Fruit fly (Drosophila melanogaster) whole organism, embryonic: ENCODE measurements around the gene Patr-1.

Source experiments
- Antp ChIP-seq: fragments of 200-800 bp; sonication (Bioruptor generic); optimal IDR thresholded peaks from 3 replicates; lab custom pipeline; 2016; ENCODE audit warnings: missing biosample characterization, missing genetic modification characterization
- CG10209 ChIP-seq: fragments of 200-800 bp; sonication (Bioruptor generic); optimal IDR thresholded peaks from 3 replicates; lab custom pipeline; 2017; ENCODE audit warnings: missing biosample characterization, mild to moderate bottlenecking, missing genetic modification characterization, missing genetic modification reagents
- CG11093 ChIP-seq: fragments of 200-800 bp; sonication (Bioruptor generic); IDR thresholded peaks from 3 replicates; pipeline ENCODE4 v1.3.6; 2022; ENCODE audit warnings: missing biosample characterization, missing genetic modification characterization
- CG12744 ChIP-seq: fragments of 200-800 bp; sonication (Bioruptor generic); optimal IDR thresholded peaks from 2 replicates; lab custom pipeline; 2016; ENCODE audit warnings: missing biosample characterization, missing genetic modification characterization
- CG12769 ChIP-seq: fragments of 200-800 bp; sonication (Bioruptor generic); optimal IDR thresholded peaks from 2 replicates; lab custom pipeline; 2019; ENCODE audit warnings: missing biosample characterization, mild to moderate bottlenecking, missing genetic modification characterization, moderate library complexity
- CG12942 ChIP-seq: fragments of 200-800 bp; sonication (Bioruptor generic); optimal IDR thresholded peaks from 3 replicates; lab custom pipeline; 2016; ENCODE audit warnings: missing biosample characterization, missing genetic modification characterization
- CG14441 ChIP-seq: fragments of 200-800 bp; sonication (Bioruptor generic); IDR thresholded peaks from 2 replicates; pipeline ENCODE4 v1.3.6; 2022; ENCODE audit warnings: missing biosample characterization, missing genetic modification characterization
- CG15269 ChIP-seq: fragments of 200-800 bp; sonication (Bioruptor generic); optimal IDR thresholded peaks from 2 replicates; lab custom pipeline; 2018; ENCODE audit warnings: missing biosample characterization, mild to moderate bottlenecking, missing genetic modification characterization, moderate library complexity
- CG2875 ChIP-seq: fragments of 200-800 bp; sonication (Bioruptor generic); optimal IDR thresholded peaks from 2 replicates; lab custom pipeline; 2017; ENCODE audit warnings: missing biosample characterization, mild to moderate bottlenecking, missing genetic modification characterization, missing genetic modification reagents
- CG34376 ChIP-seq: fragments of 200-800 bp; sonication (Bioruptor generic); optimal IDR thresholded peaks from 2 replicates; lab custom pipeline; 2018; ENCODE audit warnings: missing biosample characterization, mild to moderate bottlenecking, missing genetic modification characterization
- CG3847 ChIP-seq: fragments of 200-800 bp; sonication (Bioruptor generic); IDR thresholded peaks from 2 replicates; pipeline ENCODE4 v1.3.6; 2022; ENCODE audit warnings: missing biosample characterization, missing genetic modification characterization
- CG4424 ChIP-seq: fragments of 200-800 bp; sonication (Bioruptor generic); optimal IDR thresholded peaks from 3 replicates; lab custom pipeline; 2016; ENCODE audit warnings: missing biosample characterization, missing genetic modification characterization
- CG4707 ChIP-seq: fragments of 200-800 bp; sonication (Bioruptor generic); optimal IDR thresholded peaks from 2 replicates; lab custom pipeline; 2018; ENCODE audit warnings: missing biosample characterization, mild to moderate bottlenecking, missing genetic modification characterization, moderate library complexity
- CG4730 ChIP-seq: fragments of 200-800 bp; sonication (Bioruptor generic); IDR thresholded peaks from 2 replicates; pipeline ENCODE4 v1.3.6; 2022; ENCODE audit warnings: missing biosample characterization, missing genetic modification characterization
- CG6791 ChIP-seq: fragments of 200-800 bp; sonication (Bioruptor generic); IDR thresholded peaks from 3 replicates; pipeline ENCODE4 v1.3.6; 2022; ENCODE audit warnings: missing biosample characterization, missing genetic modification characterization; ENCODE audit not compliant: partially characterized antibody
- CG9437 ChIP-seq: fragments of 200-800 bp; sonication (Bioruptor generic); optimal IDR thresholded peaks from 2 replicates; lab custom pipeline; 2018; ENCODE audit warnings: missing biosample characterization, mild to moderate bottlenecking, missing genetic modification characterization
- CTCF ChIP-seq: fragments of 200-800 bp; sonication (Bioruptor generic); optimal IDR thresholded peaks from 2 replicates; lab custom pipeline; 2017; ENCODE audit warnings: missing biosample characterization, mild to moderate bottlenecking, missing genetic modification characterization, moderate library complexity
- Chrac-16 ChIP-seq: fragments of 200-800 bp; sonication (Bioruptor generic); optimal IDR thresholded peaks from 3 replicates; lab custom pipeline; 2016; ENCODE audit warnings: missing biosample characterization, missing genetic modification characterization
- CoRest ChIP-seq: fragments of 200-800 bp; sonication (Bioruptor generic); optimal IDR thresholded peaks from 3 replicates; lab custom pipeline; 2018; ENCODE audit warnings: missing biosample characterization, mild to moderate bottlenecking, missing genetic modification characterization, moderate library complexity
- D ChIP-seq, 2 experiments: fragments of 200-800 bp in 1 of 2; fragments of >200 bp in 1 of 2; sonication (Bioruptor generic) in 1 of 2; optimal IDR thresholded peaks; 2 replicates in 1 of 2; 3 replicates in 1 of 2; lab custom pipeline; 2017; ENCODE audit warnings: mild to moderate bottlenecking in 1 of 2, missing biosample characterization in 1 of 2, missing genetic modification characterization in 1 of 2, missing genetic modification reagents in 1 of 2
- Dip3 ChIP-seq: fragments of 200-800 bp; sonication (Bioruptor generic); optimal IDR thresholded peaks from 3 replicates; lab custom pipeline; 2016; ENCODE audit warnings: missing biosample characterization, missing genetic modification characterization
- Drgx ChIP-seq: fragments of 200-800 bp; sonication (Bioruptor generic); IDR thresholded peaks from 2 replicates; pipeline ENCODE4 v1.3.6; 2022; ENCODE audit warnings: missing biosample characterization, missing genetic modification characterization
- Ets65A ChIP-seq: fragments of 200-800 bp; sonication (Bioruptor generic); peaks from one replicate; lab custom pipeline; 2016; ENCODE audit warnings: missing biosample characterization, missing genetic modification characterization
- Hey ChIP-seq: fragments of 200-800 bp; sonication (Bioruptor generic); optimal IDR thresholded peaks from 3 replicates; lab custom pipeline; 2018; ENCODE audit warnings: missing biosample characterization, mild to moderate bottlenecking, missing genetic modification characterization
- Hmx ChIP-seq: fragments of 200-800 bp; sonication (Bioruptor generic); optimal IDR thresholded peaks from 2 replicates; lab custom pipeline; 2016; ENCODE audit warnings: missing biosample characterization, missing genetic modification characterization
- Oli ChIP-seq: fragments of 200-800 bp; sonication (Bioruptor generic); optimal IDR thresholded peaks from 2 replicates; lab custom pipeline; 2018; ENCODE audit warnings: missing biosample characterization, mild to moderate bottlenecking, missing genetic modification characterization, moderate library complexity
- Six4 ChIP-seq: fragments of 200-800 bp; sonication (Bioruptor generic); optimal IDR thresholded peaks from 2 replicates; lab custom pipeline; 2016; ENCODE audit warnings: missing biosample characterization, missing genetic modification characterization
- Sox100B ChIP-seq: fragments of 200-800 bp; sonication (Bioruptor generic); optimal IDR thresholded peaks from 3 replicates; lab custom pipeline; 2018; ENCODE audit warnings: missing biosample characterization, mild to moderate bottlenecking, missing genetic modification characterization
- Sry-β ChIP-seq: fragments of 200-800 bp; sonication (Bioruptor generic); optimal IDR thresholded peaks from 2 replicates; lab custom pipeline; 2018; ENCODE audit warnings: missing biosample characterization, mild to moderate bottlenecking, missing genetic modification characterization, moderate library complexity
- Usf ChIP-seq: fragments of 200-800 bp; sonication (Bioruptor generic); optimal IDR thresholded peaks from 2 replicates; lab custom pipeline; 2017; ENCODE audit warnings: missing genotype, missing biosample characterization, missing genetic modification characterization
- Xrp1 ChIP-seq: fragments of 200-800 bp; sonication (Bioruptor generic); IDR thresholded peaks from 2 replicates; pipeline ENCODE4 v1.3.6; 2022; ENCODE audit warnings: missing biosample characterization, missing genetic modification characterization
- al ChIP-seq: fragments of 200-800 bp; sonication (Bioruptor generic); IDR thresholded peaks from 2 replicates; pipeline ENCODE4 v1.3.6; 2022; ENCODE audit warnings: missing biosample characterization, missing genetic modification characterization
- ap ChIP-seq: fragments of 200-800 bp; sonication (Bioruptor generic); IDR thresholded peaks from 2 replicates; pipeline ENCODE4 v1.3.6; 2022; ENCODE audit warnings: missing biosample characterization, missing genetic modification characterization
- az2 ChIP-seq: fragments of 200-800 bp; sonication (Bioruptor generic); optimal IDR thresholded peaks from 3 replicates; lab custom pipeline; 2016; ENCODE audit warnings: missing biosample characterization, missing genetic modification characterization
- cad ChIP-seq: fragments of >200 bp; optimal IDR thresholded peaks from 2 replicates; lab custom pipeline; 2017; ENCODE audit warnings: missing biosample characterization, missing genetic modification characterization
- cas ChIP-seq: fragments of 200-800 bp; sonication (Bioruptor generic); IDR thresholded peaks from 2 replicates; pipeline ENCODE4 v1.3.6; 2022; ENCODE audit warnings: missing biosample characterization, missing genetic modification characterization
- cg ChIP-seq: fragments of 200-800 bp; sonication (Bioruptor generic); optimal IDR thresholded peaks from 3 replicates; lab custom pipeline; 2019; ENCODE audit warnings: missing biosample characterization, mild to moderate bottlenecking, missing genetic modification characterization, moderate library complexity
- chinmo ChIP-seq: fragments of 200-800 bp; sonication (Bioruptor generic); IDR thresholded peaks from 4 replicates; pipeline ENCODE4 v1.3.6; 2022; ENCODE audit warnings: missing biosample characterization, missing genetic modification characterization; ENCODE audit not compliant: partially characterized antibody
- cwo ChIP-seq: fragments of 200-800 bp; sonication (Bioruptor generic); optimal IDR thresholded peaks from 3 replicates; lab custom pipeline; 2017; ENCODE audit warnings: missing biosample characterization, missing genetic modification characterization, mild to moderate bottlenecking, moderate library complexity, missing genetic modification reagents
- fru ChIP-seq: fragments of >200 bp; optimal IDR thresholded peaks from 2 replicates; lab custom pipeline; 2017
- gcm2 ChIP-seq: fragments of 200-800 bp; sonication (Bioruptor generic); optimal IDR thresholded peaks from 2 replicates; lab custom pipeline; 2016; ENCODE audit warnings: missing biosample characterization, missing genetic modification characterization
- gsb ChIP-seq: fragments of 200-800 bp; sonication (Bioruptor generic); IDR thresholded peaks from 2 replicates; pipeline ENCODE4 v1.3.6; 2022; ENCODE audit warnings: missing biosample characterization, missing genetic modification characterization
- hb ChIP-seq: fragments of 200-800 bp; sonication (Bioruptor generic); IDR thresholded peaks from 3 replicates; pipeline ENCODE4 v1.3.6; 2022; ENCODE audit warnings: missing biosample characterization, missing genetic modification characterization; ENCODE audit not compliant: partially characterized antibody
- inv ChIP-seq: fragments of 200-800 bp; sonication (Bioruptor generic); IDR thresholded peaks from 2 replicates; pipeline ENCODE4 v1.3.6; 2022; ENCODE audit warnings: missing biosample characterization, missing genetic modification characterization; ENCODE audit not compliant: partially characterized antibody
- lab ChIP-seq: fragments of 200-800 bp; sonication (Bioruptor generic); optimal IDR thresholded peaks from 3 replicates; lab custom pipeline; 2017; ENCODE audit warnings: missing biosample characterization, missing genetic modification characterization, mild to moderate bottlenecking, moderate library complexity, missing genetic modification reagents
- nerfin-2 ChIP-seq: fragments of 200-800 bp; sonication (Bioruptor generic); IDR thresholded peaks from 2 replicates; pipeline ENCODE4 v1.3.6; 2022; ENCODE audit warnings: missing biosample characterization, missing genetic modification characterization; ENCODE audit not compliant: partially characterized antibody
- nmo ChIP-seq: fragments of 200-800 bp; sonication (Bioruptor generic); optimal IDR thresholded peaks from 2 replicates; lab custom pipeline; 2018; ENCODE audit warnings: missing biosample characterization, mild to moderate bottlenecking, missing genetic modification characterization, moderate library complexity
- shn ChIP-seq: fragments of 200-800 bp; sonication (Bioruptor generic); optimal IDR thresholded peaks from 3 replicates; lab custom pipeline; 2016; ENCODE audit warnings: missing biosample characterization, missing genetic modification characterization
- sna ChIP-seq: fragments of 200-800 bp; sonication (Bioruptor generic); IDR thresholded peaks from 2 replicates; pipeline ENCODE4 v1.3.6; 2022; ENCODE audit warnings: missing biosample characterization, missing genetic modification characterization; ENCODE audit not compliant: partially characterized antibody
- tup ChIP-seq: fragments of 200-800 bp; sonication (Bioruptor generic); optimal IDR thresholded peaks from 2 replicates; lab custom pipeline; 2016; ENCODE audit warnings: missing biosample characterization, mild to moderate bottlenecking, missing genetic modification characterization, moderate library complexity
- z ChIP-seq: fragments of 200-800 bp; sonication (Bioruptor generic); IDR thresholded peaks from 3 replicates; pipeline ENCODE4 v1.3.6; 2022; ENCODE audit warnings: missing biosample characterization, missing genetic modification characterization

The Patr-1 gene

DNA sequence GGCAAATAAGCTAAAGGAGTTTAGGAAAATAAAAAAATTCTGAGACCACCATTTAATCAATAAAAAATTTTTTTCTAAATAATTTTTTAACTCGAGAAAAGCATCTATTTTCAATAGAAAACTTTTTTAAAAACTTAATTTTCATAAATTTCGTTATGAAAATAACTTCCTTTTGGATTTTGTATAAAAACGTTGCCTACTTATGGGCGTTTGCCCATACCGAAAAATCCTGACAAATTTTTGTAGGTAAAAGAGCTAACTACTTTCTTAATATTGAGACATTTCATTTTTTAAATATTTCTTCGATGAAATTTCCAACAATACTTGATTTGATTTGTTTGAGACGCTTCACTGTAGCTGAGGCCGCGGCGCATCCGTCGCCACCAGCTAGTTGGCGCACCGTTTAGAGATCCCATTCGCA is 16.9 kb downstream of the Patr-1 start (continued):
- TF ChIP-seq CG9437 = peak; percentile 54
- TF ChIP-seq Six4 (GFP tag; lab: Kevin White, UChicago) = peak; percentile 47
- no peak for TF ChIP-seq tup (GFP tag; lab: Kevin White, UChicago)
- TF ChIP-seq fru (lab: Kevin White, UChicago) = no peak
- TF ChIP-seq lab = peak; percentile 35
- TF ChIP-seq gcm2 (GFP tag; lab: Kevin White, UChicago) = peak; percentile 48
- TF ChIP-seq Dip3 = peak; percentile 30
- TF ChIP-seq al (GFP tag; lab: Robert Waterston, UW) = no peak
- TF ChIP-seq CG14441 = peak; percentile 32; the same call in 1 of the 2 replicates
- TF ChIP-seq cg = no peak
- TF ChIP-seq shn (GFP tag; lab: Kevin White, UChicago) = no peak
- peak; percentile 73 for TF ChIP-seq nmo
- TF ChIP-seq CG4707 (GFP tag; lab: Kevin White, UChicago) = no peak
- TF ChIP-seq cas (GFP tag; lab: Robert Waterston, UW) = no peak
- TF ChIP-seq Oli = peak; percentile 71
- TF ChIP-seq CG12769 (tag; lab: Kevin White, UChicago) = no peak
- TF ChIP-seq hb (GFP tag; lab: Robert Waterston, UW) = no peak
- no peak for TF ChIP-seq D (optimal IDR thresholded peaks at IDR 0.05; lab: Kevin White, UChicago)
- peak; percentile 44 for TF ChIP-seq D (GFP tag; optimal IDR thresholded peaks at IDR 0.05; lab: Kevin White, UChicago)
- no peak for TF ChIP-seq ap
- no peak for TF ChIP-seq nerfin-2
- TF ChIP-seq CG11093 (GFP tag; lab: Robert Waterston, UW) = no peak
- TF ChIP-seq gsb = no peak
- peak; percentile 67 for TF ChIP-seq CoRest
- no peak for TF ChIP-seq z (GFP tag; lab: Robert Waterston, UW)
- TF ChIP-seq CG12942 = peak; percentile 30
- TF ChIP-seq CG2875 (GFP tag; lab: Kevin White, UChicago) = peak; percentile 33
- TF ChIP-seq Antp (GFP tag; lab: Kevin White, UChicago) = peak; percentile 26
- TF ChIP-seq CG4730 (GFP tag; lab: Robert Waterston, UW) = no peak
- peak; percentile 67 for TF ChIP-seq CG4424 (GFP tag; lab: Kevin White, UChicago)
- TF ChIP-seq Drgx (GFP tag; lab: Robert Waterston, UW) = peak; percentile 72
- TF ChIP-seq chinmo (GFP tag; lab: Robert Waterston, UW) = no peak
- TF ChIP-seq CG34376 (GFP tag; lab: Kevin White, UChicago) = no peak
- TF ChIP-seq CG12744 = peak; percentile 15
- no peak for TF ChIP-seq cwo
- TF ChIP-seq Sox100B (GFP tag; lab: Kevin White, UChicago) = peak; percentile 78
- peak; percentile 39 for TF ChIP-seq CG15269 (tag; lab: Kevin White, UChicago)
- peak; percentile 39 for TF ChIP-seq az2 (GFP tag; lab: Kevin White, UChicago)
- no peak for TF ChIP-seq inv (GFP tag; lab: Robert Waterston, UW)
- peak; percentile 33 for TF ChIP-seq CG10209
- peak; percentile 14 for TF ChIP-seq Chrac-16 (GFP tag; lab: Kevin White, UChicago)
- TF ChIP-seq Ets65A (GFP tag; lab: Kevin White, UChicago) = peak; percentile 83
- TF ChIP-seq Hey (tag; lab: Kevin White, UChicago) = no peak
- no peak for TF ChIP-seq sna (GFP tag; lab: Robert Waterston, UW)
- TF ChIP-seq Hmx (GFP tag; lab: Kevin White, UChicago) = no peak
- TF ChIP-seq Sry-β (GFP tag; lab: Kevin White, UChicago) = no peak
- TF ChIP-seq CG6791 = no peak
- peak; percentile 66; the same call in 1 of the 2 replicates for TF ChIP-seq Xrp1
- TF ChIP-seq Usf (GFP tag; lab: Kevin White, UChicago) = peak; percentile 35
- no peak for TF ChIP-seq cad (GFP tag; lab: Kevin White, UChicago)
- no peak for TF ChIP-seq CG3847 (GFP tag; lab: Robert Waterston, UW)
- no peak for TF ChIP-seq CTCF (GFP tag; lab: Kevin White, UChicago)
